Worm (Caenorhabditis elegans) whole organism, L4 larva: Measurements from ENCODE around the gene sdz-27.

ENCODE experiments used
- aha-1 ChIP-seq: fragments of 150-350 bp; peaks from one replicate; lab custom pipeline; 2014; ENCODE audit warnings: missing biosample characterization, missing genetic modification characterization
- attf-4 ChIP-seq: sonication (generic microtip); optimal IDR thresholded peaks from 3 replicates; lab custom pipeline; 2017; ENCODE audit warnings: missing biosample characterization, missing genetic modification characterization
- daf-16 ChIP-seq, 3 experiments: sonication (generic microtip); optimal IDR thresholded peaks; 2 replicates each; lab custom pipeline; 2016 to 2017; ENCODE audit warnings: missing genetic modification characterization in 3 of 3, missing genetic modification reagents in 3 of 3, mild to moderate bottlenecking in 2 of 3, missing compliant biosample characterization in 2 of 3, missing biosample characterization in 1 of 3, moderate library complexity in 1 of 3
- fkh-10 ChIP-seq: fragments of 150-350 bp; optimal IDR thresholded peaks from 2 replicates; lab custom pipeline; 2014; ENCODE audit warnings: missing biosample characterization, missing genetic modification reagents, missing genetic modification characterization
- lin-13 ChIP-seq: fragments of 150-350 bp; optimal IDR thresholded peaks from 2 replicates; lab custom pipeline; 2014; ENCODE audit warnings: missing biosample characterization, missing genetic modification reagents, missing genetic modification characterization
- lin-38 ChIP-seq: fragments of 200-800 bp; sonication (Bioruptor generic); IDR thresholded peaks from 2 replicates; pipeline ENCODE4 v1.3.6; 2022; ENCODE audit warnings: missing genetic modification reagents, missing genetic modification characterization, missing compliant biosample characterization
- mdl-1 ChIP-seq, 2 experiments: fragments of 150-350 bp in 1 of 2; sonication (generic microtip) in 1 of 2; optimal IDR thresholded peaks; 2 replicates each; lab custom pipeline; 2014 to 2017; ENCODE audit warnings: missing biosample characterization in 2 of 2, missing genetic modification characterization in 2 of 2
- mep-1 ChIP-seq: fragments of 150-350 bp; sonication (generic microtip); optimal IDR thresholded peaks from 3 replicates; lab custom pipeline; 2014; ENCODE audit warnings: missing biosample characterization, missing genetic modification characterization
- nhr-237 ChIP-seq: sonication (generic microtip); optimal IDR thresholded peaks from 2 replicates; lab custom pipeline; 2017; ENCODE audit warnings: missing biosample characterization, missing genetic modification characterization
- nhr-28 ChIP-seq: fragments of 150-350 bp; optimal IDR thresholded peaks from 2 replicates; lab custom pipeline; 2014; ENCODE audit warnings: missing biosample characterization, missing genetic modification characterization
- nhr-48 ChIP-seq: sonication (generic microtip); optimal IDR thresholded peaks from 2 replicates; lab custom pipeline; 2016; ENCODE audit warnings: mild to moderate bottlenecking, missing genetic modification characterization, missing compliant biosample characterization
- nhr-76 ChIP-seq: fragments of 150-350 bp; optimal IDR thresholded peaks from 2 replicates; lab custom pipeline; 2014; ENCODE audit warnings: missing biosample characterization, missing genetic modification characterization
- unc-39 ChIP-seq: sonication (generic microtip); optimal IDR thresholded peaks from 2 replicates; lab custom pipeline; 2017; ENCODE audit warnings: missing biosample characterization, missing genetic modification characterization
- zag-1 ChIP-seq: fragments of 150-350 bp; optimal IDR thresholded peaks from 2 replicates; lab custom pipeline; 2014; ENCODE audit warnings: missing biosample characterization, missing genetic modification characterization

DNA sequence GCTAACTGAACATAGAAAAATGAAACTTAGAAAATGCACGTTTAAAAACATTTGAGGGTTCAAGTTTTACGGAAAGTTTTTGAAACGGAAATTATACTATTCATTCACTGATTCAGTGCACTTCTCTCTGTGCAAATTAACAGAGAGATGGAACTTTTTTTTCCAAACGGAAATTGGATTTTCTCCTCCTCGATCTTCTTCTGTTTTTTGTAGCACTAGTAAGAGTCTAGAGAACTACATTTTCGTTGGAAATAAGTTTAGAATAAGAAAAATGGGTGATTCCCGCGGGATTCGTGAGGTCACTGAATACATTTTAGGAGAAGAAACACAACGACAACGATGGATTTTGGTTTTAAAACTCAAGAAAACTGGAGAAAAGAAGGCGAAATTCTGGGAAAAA is 48.9 kb downstream of the sdz-27 start:
- TF ChIP-seq fkh-10 (GFP tag; lab: Kevin White, UChicago) = peak; percentile 57
- TF ChIP-seq nhr-76 (tag; lab: Kevin White, UChicago) = no peak
- no peak for TF ChIP-seq mdl-1 (tag; optimal IDR thresholded peaks at IDR 0.05; lab: Kevin White, UChicago)
- TF ChIP-seq aha-1 (tag; lab: Kevin White, UChicago) = no peak
- TF ChIP-seq lin-38 = no peak
- no peak for TF ChIP-seq nhr-28 (tag; lab: Kevin White, UChicago)
- no peak for TF ChIP-seq lin-13
- TF ChIP-seq daf-16 (GFP tag; optimal IDR thresholded peaks at IDR 0.05; lab: Kevin White, UChicago) = no peak
- no peak for TF ChIP-seq daf-16 (tag; optimal IDR thresholded peaks at IDR 0.05; lab: Kevin White, UChicago)
- TF ChIP-seq mep-1 (tag; lab: Kevin White, UChicago) = no peak
- TF ChIP-seq nhr-48 = no peak
- no peak for TF ChIP-seq attf-4 (tag; lab: Kevin White, UChicago)
- TF ChIP-seq nhr-237 (tag; lab: Kevin White, UChicago) = no peak
- TF ChIP-seq unc-39 = no peak
- TF ChIP-seq zag-1 (tag; lab: Kevin White, UChicago) = no peak
